Fruit fly (Drosophila melanogaster) whole organism, embryonic: ENCODE data around the gene Est-P.

Experiments
- Aef1 ChIP-seq: fragments of 200-800 bp; sonication (Bioruptor generic); IDR thresholded peaks from 3 replicates; pipeline ENCODE4 v1.3.6; 2022; ENCODE audit warnings: missing biosample characterization, missing genetic modification characterization
- Atf-2 ChIP-seq: fragments of 200-800 bp; sonication (Bioruptor generic); optimal IDR thresholded peaks from 2 replicates; lab custom pipeline; 2016; ENCODE audit warnings: missing biosample characterization, missing genetic modification characterization
- Awh ChIP-seq: fragments of 200-800 bp; sonication (Bioruptor generic); IDR thresholded peaks from 2 replicates; pipeline ENCODE4, ENCODE4 v1.3.6; 2022; ENCODE audit warnings: missing biosample characterization, missing genetic modification characterization
- Blimp-1 ChIP-seq: fragments of 200-800 bp; sonication (Bioruptor generic); optimal IDR thresholded peaks from 3 replicates; lab custom pipeline; 2018; ENCODE audit warnings: missing biosample characterization, missing genetic modification characterization, mild to moderate bottlenecking, moderate library complexity, missing genetic modification reagents
- CG10366 ChIP-seq: fragments of 200-800 bp; sonication (Bioruptor generic); IDR thresholded peaks from 2 replicates; pipeline ENCODE4 v1.3.6; 2022; ENCODE audit warnings: missing biosample characterization, missing genetic modification characterization
- CG10431 ChIP-seq: fragments of 200-800 bp; sonication (Bioruptor generic); optimal IDR thresholded peaks from 3 replicates; lab custom pipeline; 2018; ENCODE audit warnings: missing biosample characterization, mild to moderate bottlenecking, missing genetic modification characterization
- CG10543 ChIP-seq: fragments of 200-800 bp; sonication (Bioruptor generic); optimal IDR thresholded peaks from 3 replicates; lab custom pipeline; 2017; ENCODE audit warnings: missing biosample characterization, mild to moderate bottlenecking, missing genetic modification characterization, moderate library complexity
- CG12299 ChIP-seq: fragments of 200-800 bp; sonication (Bioruptor generic); optimal IDR thresholded peaks from 2 replicates; lab custom pipeline; 2018; ENCODE audit warnings: missing biosample characterization, mild to moderate bottlenecking, missing genetic modification characterization
- CG12391 ChIP-seq: fragments of 200-800 bp; sonication (Bioruptor generic); optimal IDR thresholded peaks from 3 replicates; lab custom pipeline; 2018; ENCODE audit warnings: missing biosample characterization, mild to moderate bottlenecking, missing genetic modification characterization, moderate library complexity
- CG14014 ChIP-seq: fragments of 200-800 bp; sonication (Bioruptor generic); IDR thresholded peaks from 2 replicates; pipeline ENCODE4 v1.3.6; 2022; ENCODE audit warnings: missing biosample characterization, missing genetic modification characterization
- CG15479 ChIP-seq: fragments of 200-800 bp; sonication (Bioruptor generic); optimal IDR thresholded peaks from 3 replicates; lab custom pipeline; 2019; ENCODE audit warnings: missing biosample characterization, mild to moderate bottlenecking, missing genetic modification characterization, moderate library complexity
- CG1647 ChIP-seq: fragments of 200-800 bp; sonication (Bioruptor generic); optimal IDR thresholded peaks from 3 replicates; lab custom pipeline; 2016; ENCODE audit warnings: missing biosample characterization, missing genetic modification characterization
- CG2116 ChIP-seq: fragments of 200-800 bp; sonication (Bioruptor generic); optimal IDR thresholded peaks from 3 replicates; lab custom pipeline; 2018; ENCODE audit warnings: missing biosample characterization, mild to moderate bottlenecking, missing genetic modification characterization
- CG32772 ChIP-seq: fragments of 200-800 bp; sonication (Bioruptor generic); IDR thresholded peaks from 2 replicates; pipeline ENCODE4 v1.3.6; 2022; ENCODE audit warnings: missing biosample characterization, missing genetic modification characterization
- CG34224 ChIP-seq: fragments of 200-800 bp; sonication (Bioruptor generic); IDR thresholded peaks from 3 replicates; pipeline ENCODE4 v1.3.6; 2022; ENCODE audit warnings: missing biosample characterization, missing genetic modification characterization; ENCODE audit not compliant: partially characterized antibody
- CG4617 ChIP-seq: fragments of 200-800 bp; sonication (Bioruptor generic); optimal IDR thresholded peaks from 3 replicates; lab custom pipeline; 2016; ENCODE audit warnings: missing biosample characterization, missing genetic modification characterization, borderline replicate concordance
- CG4730 ChIP-seq: fragments of 200-800 bp; sonication (Bioruptor generic); IDR thresholded peaks from 2 replicates; pipeline ENCODE4 v1.3.6; 2022; ENCODE audit warnings: missing biosample characterization, missing genetic modification characterization
- CG6791 ChIP-seq: fragments of 200-800 bp; sonication (Bioruptor generic); IDR thresholded peaks from 3 replicates; pipeline ENCODE4 v1.3.6; 2022; ENCODE audit warnings: missing biosample characterization, missing genetic modification characterization; ENCODE audit not compliant: partially characterized antibody
- CG7271 ChIP-seq: fragments of 200-800 bp; sonication (Bioruptor generic); optimal IDR thresholded peaks from 2 replicates; lab custom pipeline; 2018; ENCODE audit warnings: missing biosample characterization, mild to moderate bottlenecking, missing genetic modification characterization, moderate library complexity
- CG9797 ChIP-seq: fragments of 200-800 bp; sonication (Bioruptor generic); optimal IDR thresholded peaks from 3 replicates; lab custom pipeline; 2018; ENCODE audit warnings: missing biosample characterization, mild to moderate bottlenecking, missing genetic modification characterization
- CkIIα-i1 ChIP-seq: fragments of 200-800 bp; sonication (Bioruptor generic); IDR thresholded peaks from 2 replicates; pipeline ENCODE4 v1.3.6; 2022; ENCODE audit warnings: missing biosample characterization, missing genetic modification characterization
- D ChIP-seq, 2 experiments: fragments of 200-800 bp in 1 of 2; fragments of >200 bp in 1 of 2; sonication (Bioruptor generic) in 1 of 2; optimal IDR thresholded peaks; 2 replicates in 1 of 2; 3 replicates in 1 of 2; lab custom pipeline; 2017; ENCODE audit warnings: mild to moderate bottlenecking in 1 of 2, missing biosample characterization in 1 of 2, missing genetic modification characterization in 1 of 2, missing genetic modification reagents in 1 of 2
- D19A ChIP-seq: fragments of 200-800 bp; optimal IDR thresholded peaks from 3 replicates; lab custom pipeline; 2019; ENCODE audit warnings: missing biosample characterization, mild to moderate bottlenecking, missing genetic modification characterization, moderate library complexity
- Dbx ChIP-seq: fragments of 200-800 bp; sonication (Bioruptor generic); IDR thresholded peaks from 3 replicates; pipeline ENCODE4 v1.3.6; 2022; ENCODE audit warnings: missing biosample characterization, missing genetic modification characterization
- Dek ChIP-seq: fragments of 200-800 bp; sonication (Bioruptor generic); optimal IDR thresholded peaks from 3 replicates; lab custom pipeline; 2019; ENCODE audit warnings: missing biosample characterization, mild to moderate bottlenecking, missing genetic modification characterization, moderate library complexity
- Dll ChIP-seq: fragments of 200-800 bp; sonication (Bioruptor generic); IDR thresholded peaks from 4 replicates; pipeline ENCODE4 v1.3.6; 2022; ENCODE audit warnings: missing biosample characterization, missing genetic modification characterization; ENCODE audit not compliant: partially characterized antibody
- Doc3 ChIP-seq: fragments of 200-800 bp; sonication (Bioruptor generic); IDR thresholded peaks from 3 replicates; pipeline ENCODE4 v1.3.6; 2022; ENCODE audit warnings: missing biosample characterization, missing genetic modification characterization; ENCODE audit not compliant: partially characterized antibody
- Dref ChIP-seq: fragments of 200-800 bp; sonication (Bioruptor generic); IDR thresholded peaks from 2 replicates; pipeline ENCODE4 v1.3.6; 2022; ENCODE audit warnings: missing biosample characterization, missing genetic modification characterization
- Ets97D ChIP-seq: fragments of 200-800 bp; sonication (Bioruptor generic); optimal IDR thresholded peaks from 3 replicates; lab custom pipeline; 2016; ENCODE audit warnings: missing biosample characterization, missing genetic modification characterization
- MBD-R2 ChIP-seq: fragments of 200-800 bp; sonication (Bioruptor generic); IDR thresholded peaks from 2 replicates; pipeline ENCODE4 v1.3.6; 2022; ENCODE audit warnings: missing biosample characterization, missing genetic modification characterization
- MESR4 ChIP-seq: fragments of 200-800 bp; sonication (Bioruptor generic); optimal IDR thresholded peaks from 2 replicates; lab custom pipeline; 2018; ENCODE audit warnings: missing biosample characterization, mild to moderate bottlenecking, missing genetic modification characterization, moderate library complexity
- Nf-YC ChIP-seq: fragments of 200-800 bp; optimal IDR thresholded peaks from 3 replicates; lab custom pipeline; 2019; ENCODE audit warnings: missing biosample characterization, mild to moderate bottlenecking, missing genetic modification characterization, moderate library complexity
- Opbp ChIP-seq: fragments of 200-800 bp; sonication (Bioruptor generic); IDR thresholded peaks from 3 replicates; pipeline ENCODE4 v1.3.6; 2022; ENCODE audit warnings: missing biosample characterization, missing genetic modification characterization; ENCODE audit not compliant: partially characterized antibody
- Side ChIP-seq: fragments of 200-800 bp; sonication (Bioruptor generic); optimal IDR thresholded peaks from 2 replicates; lab custom pipeline; 2016; ENCODE audit warnings: missing biosample characterization, missing genetic modification characterization
- Sry-δ ChIP-seq: fragments of 200-800 bp; sonication (Bioruptor generic); optimal IDR thresholded peaks from 2 replicates; lab custom pipeline; 2016; ENCODE audit warnings: missing biosample characterization, missing genetic modification characterization
- Taf1 ChIP-seq: fragments of 200-800 bp; sonication (Bioruptor generic); IDR thresholded peaks from 2 replicates; pipeline ENCODE4 v1.3.6; 2022; ENCODE audit warnings: missing biosample characterization, missing genetic modification characterization
- ato ChIP-seq: fragments of 200-800 bp; sonication (Bioruptor generic); IDR thresholded peaks from 2 replicates; pipeline ENCODE4 v1.3.6; 2022; ENCODE audit warnings: missing biosample characterization, missing genetic modification characterization; ENCODE audit not compliant: partially characterized antibody
- cato ChIP-seq: fragments of 200-800 bp; sonication (Bioruptor generic); optimal IDR thresholded peaks from 2 replicates; lab custom pipeline; 2016; ENCODE audit warnings: missing biosample characterization, missing genetic modification characterization, borderline replicate concordance
- ci ChIP-seq: fragments of 200-800 bp; sonication (Bioruptor generic); IDR thresholded peaks from 3 replicates; pipeline ENCODE4 v1.3.6; 2022; ENCODE audit warnings: missing biosample characterization, missing genetic modification characterization
- crp ChIP-seq, 2 experiments: fragments of 200-800 bp; sonication (Bioruptor generic); optimal IDR thresholded peaks; 2 replicates in 1 of 2; 3 replicates in 1 of 2; lab custom pipeline; 2017; ENCODE audit warnings: missing biosample characterization in 2 of 2, missing genetic modification characterization in 2 of 2, mild to moderate bottlenecking in 1 of 2, moderate library complexity in 1 of 2
- dpn ChIP-seq, 2 experiments: fragments of 200-800 bp; sonication (Bioruptor generic); optimal IDR thresholded peaks; 3 replicates each; lab custom pipeline; 2016; ENCODE audit warnings: missing biosample characterization in 2 of 2, missing genetic modification characterization in 2 of 2
- exex ChIP-seq: fragments of 200-800 bp; sonication (Bioruptor generic); optimal IDR thresholded peaks from 4 replicates; lab custom pipeline; 2018; ENCODE audit warnings: missing biosample characterization, mild to moderate bottlenecking, missing genetic modification characterization, moderate library complexity
- fd64A ChIP-seq: fragments of 200-800 bp; sonication (Bioruptor generic); optimal IDR thresholded peaks from 3 replicates; lab custom pipeline; 2018; ENCODE audit warnings: missing biosample characterization, mild to moderate bottlenecking, missing genetic modification characterization
- hbn ChIP-seq: fragments of 200-800 bp; sonication (Bioruptor generic); IDR thresholded peaks from 2 replicates; pipeline ENCODE4 v1.3.6; 2022; ENCODE audit warnings: missing biosample characterization, missing genetic modification characterization; ENCODE audit not compliant: partially characterized antibody
- pnt ChIP-seq: fragments of 200-800 bp; sonication (Bioruptor generic); optimal IDR thresholded peaks from 3 replicates; lab custom pipeline; 2016; ENCODE audit warnings: missing biosample characterization, missing genetic modification characterization
- sna ChIP-seq: fragments of 200-800 bp; sonication (Bioruptor generic); IDR thresholded peaks from 2 replicates; pipeline ENCODE4 v1.3.6; 2022; ENCODE audit warnings: missing biosample characterization, missing genetic modification characterization; ENCODE audit not compliant: partially characterized antibody
- tio ChIP-seq: fragments of 200-800 bp; sonication (Bioruptor generic); optimal IDR thresholded peaks from 2 replicates; lab custom pipeline; 2017; ENCODE audit warnings: missing biosample characterization, missing genetic modification characterization, inconsistent platforms
- unc-4 ChIP-seq: fragments of 200-800 bp; sonication (Bioruptor generic); IDR thresholded peaks from 2 replicates; pipeline ENCODE4 v1.3.6; 2022; ENCODE audit warnings: missing biosample characterization, missing genetic modification characterization; ENCODE audit not compliant: partially characterized antibody
- zen ChIP-seq: fragments of 200-800 bp; sonication (Bioruptor generic); optimal IDR thresholded peaks from 3 replicates; lab custom pipeline; 2018; ENCODE audit warnings: missing biosample characterization, mild to moderate bottlenecking, missing genetic modification characterization, moderate library complexity

Gene Est-P

DNA sequence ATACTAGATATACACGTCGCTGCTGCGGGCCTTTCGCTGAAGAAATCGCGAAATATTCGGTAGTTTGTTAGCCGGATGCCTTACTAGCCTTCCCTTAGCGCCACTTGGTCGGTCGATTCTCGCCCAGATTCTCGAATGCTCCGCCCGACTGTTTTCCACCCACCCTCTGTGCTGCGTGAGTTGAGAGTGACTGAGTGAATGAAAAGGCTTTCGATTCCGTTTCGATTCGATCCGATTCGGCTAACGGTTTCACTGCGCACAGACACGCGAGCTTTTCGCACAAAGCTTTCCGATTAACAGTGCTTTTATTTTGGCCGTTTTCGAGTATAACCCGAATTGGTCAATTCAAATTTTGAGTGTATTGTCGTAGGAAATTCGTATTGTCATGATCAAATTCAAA is 13.2 kb downstream of the Est-P start, which contains the start of gene Ak1 (continued):
- TF ChIP-seq Nf-YC (no peak), exex (tag; lab: Kevin White, UChicago) (peak; percentile 9), ci (GFP tag; lab: Robert Waterston, UW) (no peak), cato (GFP tag; lab: Kevin White, UChicago) (no peak), Aef1 (GFP tag; lab: Robert Waterston, UW) (no peak), CkIIα-i1 (no peak), Awh (GFP tag; lab: Robert Waterston, UW) (0 out of 2 replicates have a peak, but pooled peaks have one; percentile 8), unc-4 (0 out of 2 replicates have a peak, but pooled peaks have one; percentile 25), pnt (GFP tag; lab: Kevin White, UChicago) (no peak), Atf-2 (GFP tag; lab: Kevin White, UChicago) (no peak), CG14014 (GFP tag; lab: Robert Waterston, UW) (0 out of 2 replicates have a peak, but pooled peaks have one; percentile 8), CG32772 (GFP tag; lab: Robert Waterston, UW) (no peak), D19A (no peak), CG7271 (tag; lab: Kevin White, UChicago) (no peak), CG12391 (tag; lab: Kevin White, UChicago) (no peak), Taf1 (GFP tag; lab: Robert Waterston, UW) (no peak), Dek (tag; lab: Kevin White, UChicago) (no peak), CG10431 (GFP tag; lab: Kevin White, UChicago) (no peak), CG1647 (GFP tag; lab: Kevin White, UChicago) (no peak), zen (tag; lab: Kevin White, UChicago) (no peak), hbn (GFP tag; lab: Robert Waterston, UW) (no peak), tio (GFP tag; lab: Kevin White, UChicago) (no peak), Blimp-1 (GFP tag; lab: Kevin White, UChicago) (no peak), Dbx (GFP tag; lab: Robert Waterston, UW) (0 out of 3 replicates have a peak, but pooled peaks have one; percentile 37), dpn (GFP tag; optimal IDR thresholded peaks at IDR 0.05; lab: Kevin White, UChicago) (no peak), CG10366 (GFP tag; lab: Robert Waterston, UW) (no peak), Side (GFP tag; lab: Kevin White, UChicago) (no peak), D (optimal IDR thresholded peaks at IDR 0.05; lab: Kevin White, UChicago) (no peak), D (GFP tag; optimal IDR thresholded peaks at IDR 0.05; lab: Kevin White, UChicago) (no peak), CG10543 (no peak)

DNA sequence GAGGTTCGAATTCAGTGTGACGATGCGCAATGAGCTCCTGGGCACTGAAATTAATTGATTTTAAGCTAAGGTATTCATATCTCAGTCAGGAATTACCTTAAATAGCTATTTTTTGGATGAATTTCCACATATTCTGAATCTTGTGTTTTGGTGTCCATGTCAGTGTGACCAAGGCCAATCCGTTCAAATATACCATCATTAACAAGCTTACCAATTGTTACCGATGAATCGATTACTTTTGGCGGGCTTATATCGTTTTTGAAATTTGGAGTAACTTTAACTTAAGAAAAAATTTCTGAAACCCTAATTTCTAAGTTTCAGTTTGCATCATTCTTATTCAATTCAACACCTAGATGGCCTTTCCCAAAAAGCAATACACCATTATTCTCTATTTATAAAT is 15.3 kb downstream of the Est-P start, which contains the start of gene Tsen54:
Gene Tsen54 (minus strand): TSS at position 175 of the 400 bp plus-strand sequence.
- TF ChIP-seq fd64A (GFP tag; lab: Kevin White, UChicago), result no peak
- no peak for TF ChIP-seq CG4730 (GFP tag; lab: Robert Waterston, UW)
- TF ChIP-seq CG15479 (GFP tag; lab: Kevin White, UChicago), result no peak
- TF ChIP-seq MESR4 (GFP tag; lab: Kevin White, UChicago), result peak; percentile 16
- peak; percentile 63; the same call in 1 of the 2 replicates for TF ChIP-seq sna
- peak; percentile 40 for TF ChIP-seq CG9797
- TF ChIP-seq Dll, result peak; percentile 75
- no peak for TF ChIP-seq Dbx (GFP tag; lab: Robert Waterston, UW)
- peak; percentile 77 for TF ChIP-seq CG34224
- TF ChIP-seq Dref, result peak; percentile 78
- TF ChIP-seq CG4617 (GFP tag; lab: Kevin White, UChicago), result peak; percentile 44
- peak; percentile 20 for TF ChIP-seq Ets97D (GFP tag; lab: Kevin White, UChicago)
- TF ChIP-seq CG2116, result peak; percentile 28
- peak; percentile 68; the same call in 1 of the 3 replicates for TF ChIP-seq Opbp (GFP tag; lab: Robert Waterston, UW)
- peak; percentile 55; the same call in 1 of the 2 replicates for TF ChIP-seq MBD-R2 (GFP tag; lab: Robert Waterston, UW)
- peak; percentile 72 for TF ChIP-seq CG6791 (GFP tag; lab: Robert Waterston, UW)
- TF ChIP-seq Sry-δ (GFP tag; lab: Kevin White, UChicago), result peak; percentile 34
- peak; percentile 58; the same call in 2 of the 3 replicates for TF ChIP-seq Doc3 (GFP tag; lab: Robert Waterston, UW)
- peak; percentile 50; the same call in 1 of the 2 replicates for TF ChIP-seq ato (GFP tag; lab: Robert Waterston, UW)
- TF ChIP-seq crp (GFP tag; optimal IDR thresholded peaks at IDR 0.05; lab: Kevin White, UChicago), result no peak
- no peak for TF ChIP-seq CG12299 (tag; lab: Kevin White, UChicago)
